Fruit fly (Drosophila melanogaster): ENCODE measurements around the gene CG1503.

The CG1503 gene

dm6 chrX:21058991-21059390, 47.2 kb downstream of the CG1503 start (continued):
- TF ChIP-seq hbn (GFP tag; IDR thresholded peaks at IDR 0.05; ENCODE audit: partially characterized antibody) (no peak), CG3838 (GFP tag; optimal IDR thresholded peaks at IDR 0.05) (peak; percentile 30), CG12155 (GFP tag; optimal IDR thresholded peaks at IDR 0.05) (peak; percentile 77), ttk (GFP tag; IDR thresholded peaks at IDR 0.05) (peak; percentile 86), cato (GFP tag; optimal IDR thresholded peaks at IDR 0.05; ENCODE audit: borderline replicate concordance) (peak; percentile 75), bsh (GFP tag; optimal IDR thresholded peaks at IDR 0.05) (peak; percentile 67 to 96), CG11696 (GFP tag; IDR thresholded peaks at IDR 0.05) (peak; percentile 76), CG18619 (GFP tag; optimal IDR thresholded peaks at IDR 0.05) (peak; percentile 86), CG9932 (GFP tag; IDR thresholded peaks at IDR 0.05) (peak; percentile 56; the same call in 1 of the 2 replicates), H15 (GFP tag; IDR thresholded peaks at IDR 0.05) (peak; percentile 80), Sox102F (GFP tag; optimal IDR thresholded peaks at IDR 0.05) (peak; percentile 96), Hr78 (GFP tag; optimal IDR thresholded peaks at IDR 0.05) (peak in 1 of 2 experiments; percentile 92), HLH4C (GFP tag; IDR thresholded peaks at IDR 0.05; ENCODE audit: partially characterized antibody) (no peak), nerfin-1 (tag; optimal IDR thresholded peaks at IDR 0.05) (peak; percentile 87), CG2202 (tag; optimal IDR thresholded peaks at IDR 0.05) (peak; percentile 84), wor (GFP tag; IDR thresholded peaks at IDR 0.05) (peak; percentile 80; the same call in 1 of the 2 replicates), stwl (tag; optimal IDR thresholded peaks at IDR 0.05) (no peak), tna (GFP tag; IDR thresholded peaks at IDR 0.05; ENCODE audit: partially characterized antibody) (no peak), CG11560 (tag; IDR thresholded peaks at IDR 0.05) (peak; percentile 58; the same call in 1 of the 3 replicates), CG4617 (GFP tag; optimal IDR thresholded peaks at IDR 0.05; ENCODE audit: borderline replicate concordance) (peak; percentile 60), twi (tag; optimal IDR thresholded peaks at IDR 0.05) (peak; percentile 80), sna (GFP tag; IDR thresholded peaks at IDR 0.05; ENCODE audit: partially characterized antibody) (no peak), CG2678 (tag; optimal IDR thresholded peaks at IDR 0.05) (peak; percentile 93), gfzf (GFP tag; optimal IDR thresholded peaks at IDR 0.05) (no peak), trh (GFP tag; optimal IDR thresholded peaks at IDR 0.05) (peak; percentile 84), dmrt11E (tag; optimal IDR thresholded peaks at IDR 0.05) (peak; percentile 90), luna (GFP tag; optimal IDR thresholded peaks at IDR 0.05) (no peak), cwo (GFP tag; optimal IDR thresholded peaks at IDR 0.05) (peak; percentile 74), rib (GFP tag; IDR thresholded peaks at IDR 0.05) (no peak), CG2199 (GFP tag; IDR thresholded peaks at IDR 0.05) (0 out of 3 replicates have a peak, but pooled peaks have one; percentile 43), CG42726 (GFP tag; IDR thresholded peaks at IDR 0.05; ENCODE audit: partially characterized antibody) (no peak), cas (GFP tag; IDR thresholded peaks at IDR 0.05) (no peak), CG1233 (GFP tag; optimal IDR thresholded peaks at IDR 0.05) (peak; percentile 86), CG30020 (tag; optimal IDR thresholded peaks at IDR 0.05) (peak; percentile 26), CG31365 (tag; optimal IDR thresholded peaks at IDR 0.05) (peak; percentile 73), Hey (tag; optimal IDR thresholded peaks at IDR 0.05) (peak; percentile 67), CG2129 (GFP tag; IDR thresholded peaks at IDR 0.05; ENCODE audit: partially characterized antibody) (no peak), Kr (GFP tag; optimal IDR thresholded peaks at IDR 0.05) (no peak), Pdp1 (GFP tag; optimal IDR thresholded peaks at IDR 0.05) (peak; percentile 88 to 91), CG11504 (tag; optimal IDR thresholded peaks at IDR 0.05) (peak; percentile 95), sr (GFP tag; IDR thresholded peaks at IDR 0.05) (no peak; the same call in 2 of the 3 replicates), CG7745 (tag; optimal IDR thresholded peaks at IDR 0.05) (peak; percentile 12), Ets97D (GFP tag; optimal IDR thresholded peaks at IDR 0.05) (peak; percentile 77), gt (GFP tag; IDR thresholded peaks at IDR 0.05) (no peak), psq (GFP tag; optimal IDR thresholded peaks at IDR 0.05) (peak; percentile 76), Dp (GFP tag; optimal IDR thresholded peaks at IDR 0.05) (no peak), MESR4 (GFP tag; optimal IDR thresholded peaks at IDR 0.05) (peak; percentile 34), CG10274 (GFP tag; optimal IDR thresholded peaks at IDR 0.05) (peak; percentile 65), ci (GFP tag; IDR thresholded peaks at IDR 0.05) (peak; percentile 96)
